Fruit fly (Drosophila melanogaster): ENCODE data around the gene Srp68.
A peak's percentile ranks its signal among the peaks of the same experiment; 100 is the strongest.

The Srp68 gene

DNA sequence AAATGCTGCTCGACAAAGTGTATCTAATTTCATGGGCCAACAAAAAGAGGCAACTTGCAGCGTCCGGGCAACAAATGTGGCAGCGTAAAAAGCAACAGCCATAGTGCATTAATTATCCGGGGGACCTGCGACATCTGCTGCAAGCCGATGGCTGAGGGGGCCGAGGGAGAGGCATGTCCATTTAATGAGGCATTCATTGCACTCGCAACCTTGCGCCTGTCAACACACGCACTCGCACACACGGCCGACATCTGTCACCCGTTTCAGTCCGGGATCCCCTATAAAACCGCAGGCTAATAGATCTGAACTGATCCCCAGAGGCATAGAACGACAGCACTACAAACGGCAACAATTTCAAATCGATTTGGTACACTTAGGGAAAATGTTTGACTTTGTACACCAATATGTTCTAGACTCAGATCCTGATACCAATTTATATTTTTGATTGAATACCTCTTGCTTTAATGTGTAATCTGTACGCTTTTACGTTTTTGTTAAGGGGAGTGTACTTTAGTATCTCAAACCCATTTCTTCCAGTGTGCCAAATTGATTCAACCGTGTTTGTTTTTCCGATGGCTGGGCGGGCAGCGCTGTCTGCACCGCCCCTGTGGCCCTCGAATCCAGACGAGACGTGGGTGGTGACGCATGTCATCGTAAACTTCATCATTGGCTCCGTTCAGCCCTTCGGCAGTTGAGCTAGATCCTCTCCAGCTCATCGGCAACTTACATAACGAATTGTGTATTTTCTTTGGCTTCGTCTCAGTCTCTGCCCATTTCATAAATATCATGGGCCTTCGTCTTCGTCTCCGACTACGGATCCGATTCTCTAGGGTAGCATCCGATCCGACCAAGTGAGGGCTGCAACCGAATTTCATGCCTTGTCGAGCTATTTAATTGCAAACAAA, 36.9 kb downstream of the Srp68 start (continued):
- TF ChIP-seq Gug (GFP tag; IDR thresholded peaks at IDR 0.05), result peak; percentile 57; the same call in 2 of the 4 replicates
- peak; percentile 82 for TF ChIP-seq CG12391 (tag; optimal IDR thresholded peaks at IDR 0.05)
- TF ChIP-seq Scr (GFP tag; IDR thresholded peaks at IDR 0.05; ENCODE audit: partially characterized antibody), result no peak
- TF ChIP-seq CG10979 (tag; optimal IDR thresholded peaks at IDR 0.05), result peak; percentile 90
- peak; percentile 79 for TF ChIP-seq CG14667 (GFP tag; IDR thresholded peaks at IDR 0.05)
- peak; percentile 69 for TF ChIP-seq sob (GFP tag; IDR thresholded peaks at IDR 0.05)
- TF ChIP-seq peb (GFP tag; IDR thresholded peaks at IDR 0.05), result peak; percentile 67; the same call in 1 of the 2 replicates
- no peak for TF ChIP-seq lov (optimal IDR thresholded peaks at IDR 0.05)
- TF ChIP-seq lov (GFP tag; IDR thresholded peaks at IDR 0.05), result peak; percentile 94
- TF ChIP-seq Spps (tag; optimal IDR thresholded peaks at IDR 0.05), result peak; percentile 72
- peak; percentile 86 for TF ChIP-seq Abd-B (GFP tag; optimal IDR thresholded peaks at IDR 0.05)
- no peak for TF ChIP-seq usp (GFP tag; optimal IDR thresholded peaks at IDR 0.05)
- peak; percentile 70 for TF ChIP-seq chn (GFP tag; optimal IDR thresholded peaks at IDR 0.05)
- TF ChIP-seq onecut (GFP tag; IDR thresholded peaks at IDR 0.05), result peak; percentile 71
- TF ChIP-seq CG7372 (GFP tag; IDR thresholded peaks at IDR 0.05), result peak; percentile 54
- TF ChIP-seq sima (GFP tag; optimal IDR thresholded peaks at IDR 0.05), result no peak
- peak; percentile 48; the same call in 1 of the 3 replicates for TF ChIP-seq z (GFP tag; IDR thresholded peaks at IDR 0.05)
- TF ChIP-seq al (GFP tag; IDR thresholded peaks at IDR 0.05), result no peak
- peak; percentile 85 for TF ChIP-seq CG6689 (GFP tag; IDR thresholded peaks at IDR 0.05)
- TF ChIP-seq fd3F (GFP tag; optimal IDR thresholded peaks at IDR 0.05), result no peak
- TF ChIP-seq Dip3 (GFP tag; optimal IDR thresholded peaks at IDR 0.05), result no peak
- peak; percentile 66; the same call in 1 of the 2 replicates for TF ChIP-seq CG31441 (GFP tag; IDR thresholded peaks at IDR 0.05)
- TF ChIP-seq mld (GFP tag; IDR thresholded peaks at IDR 0.05; ENCODE audit: partially characterized antibody), result no peak
- peak; percentile 92 for TF ChIP-seq CG8290 (GFP tag; optimal IDR thresholded peaks at IDR 0.05)
- no peak for TF ChIP-seq CG8290 (tag; optimal IDR thresholded peaks at IDR 0.05)
- no peak for TF ChIP-seq Fer2 (tag; optimal IDR thresholded peaks at IDR 0.05)
- peak; percentile 57 for TF ChIP-seq ATbp (GFP tag; optimal IDR thresholded peaks at IDR 0.05)
- TF ChIP-seq Pdp1 (GFP tag; optimal IDR thresholded peaks at IDR 0.05), result peak; percentile 70 to 78
- TF ChIP-seq MBD-R2 (GFP tag; IDR thresholded peaks at IDR 0.05), result 0 out of 2 replicates have a peak, but pooled peaks have one; percentile 20
- TF ChIP-seq CG17568 (GFP tag; optimal IDR thresholded peaks at IDR 0.05), result no peak
- peak; percentile 36 for TF ChIP-seq ewg (GFP tag; optimal IDR thresholded peaks at IDR 0.05)
- TF ChIP-seq abd-A (tag; optimal IDR thresholded peaks at IDR 0.05), result peak; percentile 16
- TF ChIP-seq dm (GFP tag; optimal IDR thresholded peaks at IDR 0.05), result peak; percentile 46
- peak; percentile 59 for TF ChIP-seq slp2 (GFP tag; optimal IDR thresholded peaks at IDR 0.05)
- no peak for TF ChIP-seq schlank (tag; optimal IDR thresholded peaks at IDR 0.05)
- peak; percentile 30 for TF ChIP-seq Atf3 (GFP tag; optimal IDR thresholded peaks at IDR 0.05)
- peak; percentile 31 for TF ChIP-seq HmgD (GFP tag; optimal IDR thresholded peaks at IDR 0.05)
- TF ChIP-seq hkb (optimal IDR thresholded peaks at IDR 0.05), result no peak
- TF ChIP-seq hkb (GFP tag; IDR thresholded peaks at IDR 0.05), result peak; percentile 80
- 0 out of 2 replicates have a peak, but pooled peaks have one; percentile 32 for TF ChIP-seq dimm (GFP tag; IDR thresholded peaks at IDR 0.05)
- TF ChIP-seq CG15696 (tag; optimal IDR thresholded peaks at IDR 0.05), result peak; percentile 97
- peak; percentile 85; the same call in 2 of the 3 replicates for TF ChIP-seq CG2199 (GFP tag; IDR thresholded peaks at IDR 0.05)
- peak; percentile 75 for TF ChIP-seq Mes4 (GFP tag; optimal IDR thresholded peaks at IDR 0.05)
- 0 out of 2 replicates have a peak, but pooled peaks have one; percentile 35 for TF ChIP-seq gt (GFP tag; IDR thresholded peaks at IDR 0.05)
- TF ChIP-seq HLHmδ (GFP tag; optimal IDR thresholded peaks at IDR 0.05), result peak; percentile 20
- TF ChIP-seq repo (GFP tag; optimal IDR thresholded peaks at IDR 0.05), result peak; percentile 58
- 0 out of 3 replicates have a peak, but pooled peaks have one; percentile 28 for TF ChIP-seq CG2889 (GFP tag; IDR thresholded peaks at IDR 0.05)
- TF ChIP-seq Ravus (GFP tag; IDR thresholded peaks at IDR 0.05), result no peak; the same call in 1 of the 2 replicates
- peak; percentile 91 for TF ChIP-seq sim (GFP tag; IDR thresholded peaks at IDR 0.05)
- TF ChIP-seq Atf-2 (GFP tag; optimal IDR thresholded peaks at IDR 0.05), result peak; percentile 56
